Worm (Caenorhabditis elegans) whole organism, late embryonic: ENCODE results near the gene M02D8.6.

Source experiments
- C38D4.7 ChIP-seq: fragments of 200-800 bp; sonication (Bioruptor generic); optimal IDR thresholded peaks from 2 replicates; lab custom pipeline; 2018; ENCODE audit warnings: mild to moderate bottlenecking, missing genetic modification characterization, moderate library complexity, missing compliant biosample characterization
- F13H6.1 ChIP-seq: sonication (generic microtip); optimal IDR thresholded peaks from 2 replicates; lab custom pipeline; 2016; ENCODE audit warnings: missing genetic modification characterization, missing compliant biosample characterization
- K09A11.1 ChIP-seq: sonication (generic microtip); optimal IDR thresholded peaks from 2 replicates; lab custom pipeline; 2017; ENCODE audit warnings: antibody characterized with exemption, mild to moderate bottlenecking, missing genetic modification characterization, missing compliant biosample characterization; ENCODE audit not compliant: insufficient read depth
- T23F11.4 ChIP-seq: fragments of 200-800 bp; sonication (Bioruptor generic); optimal IDR thresholded peaks from 2 replicates; lab custom pipeline; 2018; ENCODE audit warnings: mild to moderate bottlenecking, missing genetic modification characterization, missing compliant biosample characterization
- Y22D7AL.16 ChIP-seq: sonication (generic microtip); optimal IDR thresholded peaks from 2 replicates; lab custom pipeline; 2016; ENCODE audit warnings: missing genetic modification characterization, missing compliant biosample characterization
- ahr-1 ChIP-seq: sonication (generic microtip); optimal IDR thresholded peaks from 2 replicates; lab custom pipeline; 2016; ENCODE audit warnings: missing genetic modification characterization, missing compliant biosample characterization
- ceh-14 ChIP-seq: sonication (generic microtip); optimal IDR thresholded peaks from 2 replicates; lab custom pipeline; 2016; ENCODE audit warnings: missing genotype, missing genetic modification characterization, missing compliant biosample characterization
- ceh-2 ChIP-seq: sonication (generic microtip); optimal IDR thresholded peaks from 2 replicates; lab custom pipeline; 2016; ENCODE audit warnings: missing genotype, missing genetic modification characterization, missing compliant biosample characterization
- ceh-22 ChIP-seq: sonication (generic microtip); optimal IDR thresholded peaks from 2 replicates; lab custom pipeline; 2017; ENCODE audit warnings: missing biosample characterization, missing genetic modification characterization
- ceh-24 ChIP-seq: sonication (generic microtip); optimal IDR thresholded peaks from 2 replicates; lab custom pipeline; 2016; ENCODE audit warnings: mild to moderate bottlenecking, missing genetic modification characterization, missing compliant biosample characterization
- ceh-34 ChIP-seq: sonication (generic microtip); optimal IDR thresholded peaks from 2 replicates; lab custom pipeline; 2016; ENCODE audit warnings: mild to moderate bottlenecking, missing genetic modification characterization, missing compliant biosample characterization
- ceh-45 ChIP-seq: fragments of 200-800 bp; sonication (Bioruptor generic); IDR thresholded peaks from 2 replicates; pipeline ENCODE4 v1.3.6; 2022; ENCODE audit warnings: missing genetic modification reagents, missing genetic modification characterization, missing compliant biosample characterization
- ceh-48 ChIP-seq: sonication (generic microtip); optimal IDR thresholded peaks from 2 replicates; lab custom pipeline; 2016; ENCODE audit warnings: missing genetic modification characterization, inconsistent platforms, missing compliant biosample characterization
- dmd-4 ChIP-seq: sonication (generic microtip); optimal IDR thresholded peaks from 2 replicates; lab custom pipeline; 2016; ENCODE audit warnings: borderline replicate concordance, missing genetic modification characterization, missing compliant biosample characterization
- dve-1 ChIP-seq: sonication (generic microtip); optimal IDR thresholded peaks from 2 replicates; lab custom pipeline; 2017; ENCODE audit warnings: antibody characterized with exemption, mild to moderate bottlenecking, missing genetic modification characterization, missing compliant biosample characterization
- elt-2 ChIP-seq: sonication (generic microtip); optimal IDR thresholded peaks from 2 replicates; lab custom pipeline; 2016; ENCODE audit warnings: missing genetic modification reagents, missing genetic modification characterization, missing compliant biosample characterization
- elt-4 ChIP-seq: sonication (generic microtip); optimal IDR thresholded peaks from 2 replicates; lab custom pipeline; 2016; ENCODE audit warnings: missing genetic modification characterization, missing compliant biosample characterization
- ets-4 ChIP-seq: sonication (generic microtip); optimal IDR thresholded peaks from 2 replicates; lab custom pipeline; 2016; ENCODE audit warnings: missing genetic modification characterization, missing compliant biosample characterization
- fax-1 ChIP-seq: sonication (generic microtip); optimal IDR thresholded peaks from 2 replicates; lab custom pipeline; 2016; ENCODE audit warnings: missing genotype, missing genetic modification characterization, missing compliant biosample characterization
- fkh-10 ChIP-seq: fragments of 150-350 bp; optimal IDR thresholded peaks from 2 replicates; lab custom pipeline; 2014; ENCODE audit warnings: missing biosample characterization, missing genetic modification reagents, missing genetic modification characterization
- fkh-6 ChIP-seq: sonication (generic microtip); optimal IDR thresholded peaks from 2 replicates; lab custom pipeline; 2016; ENCODE audit warnings: missing genetic modification characterization, missing compliant biosample characterization
- gmeb-2 ChIP-seq: sonication (generic microtip); optimal IDR thresholded peaks from 2 replicates; lab custom pipeline; 2016; ENCODE audit warnings: missing genetic modification characterization, inconsistent platforms, missing compliant biosample characterization
- hlh-8 ChIP-seq: sonication (generic microtip); optimal IDR thresholded peaks from 2 replicates; lab custom pipeline; 2016; ENCODE audit warnings: missing genotype, missing genetic modification characterization, missing compliant biosample characterization
- lim-6 ChIP-seq: sonication (generic microtip); optimal IDR thresholded peaks from 2 replicates; lab custom pipeline; 2016; ENCODE audit warnings: missing genetic modification characterization, missing compliant biosample characterization
- lin-11 ChIP-seq: fragments of 200-800 bp; sonication (Bioruptor generic); optimal IDR thresholded peaks from 2 replicates; lab custom pipeline; 2018; ENCODE audit warnings: mild to moderate bottlenecking, missing genetic modification characterization, missing compliant biosample characterization
- nfya-1 ChIP-seq: sonication (generic microtip); optimal IDR thresholded peaks from 2 replicates; lab custom pipeline; 2017; ENCODE audit warnings: missing genetic modification characterization, mild to moderate bottlenecking, missing compliant biosample characterization, antibody characterized with exemption, moderate library complexity
- nhr-11 ChIP-seq: fragments of 150-350 bp; optimal IDR thresholded peaks from 2 replicates; lab custom pipeline; 2014; ENCODE audit warnings: missing biosample characterization, missing genetic modification characterization
- nhr-232 ChIP-seq: sonication (generic microtip); optimal IDR thresholded peaks from 2 replicates; lab custom pipeline; 2016; ENCODE audit warnings: missing genetic modification characterization, missing compliant biosample characterization
- npax-4 ChIP-seq: sonication (generic microtip); optimal IDR thresholded peaks from 2 replicates; lab custom pipeline; 2016; ENCODE audit warnings: missing genetic modification characterization, missing compliant biosample characterization
- odd-2 ChIP-seq: sonication (generic microtip); optimal IDR thresholded peaks from 2 replicates; lab custom pipeline; 2017; ENCODE audit warnings: antibody characterized with exemption, mild to moderate bottlenecking, missing genetic modification characterization, missing compliant biosample characterization
- pat-9 ChIP-seq: fragments of 200-800 bp; sonication (Bioruptor generic); optimal IDR thresholded peaks from 2 replicates; lab custom pipeline; 2018; ENCODE audit warnings: mild to moderate bottlenecking, missing genetic modification characterization, moderate library complexity, missing compliant biosample characterization
- pha-2 ChIP-seq: sonication (generic microtip); optimal IDR thresholded peaks from 2 replicates; lab custom pipeline; 2017; ENCODE audit warnings: mild to moderate bottlenecking, missing genetic modification characterization, missing compliant biosample characterization
- pqm-1 ChIP-seq: sonication (generic microtip); optimal IDR thresholded peaks from 2 replicates; lab custom pipeline; 2016; ENCODE audit warnings: missing genetic modification characterization, missing compliant biosample characterization
- pros-1 ChIP-seq: fragments of 150-350 bp; optimal IDR thresholded peaks from 2 replicates; lab custom pipeline; 2014; ENCODE audit warnings: missing biosample characterization, missing genetic modification reagents, missing genetic modification characterization
- tbx-2 ChIP-seq: sonication (generic microtip); optimal IDR thresholded peaks from 2 replicates; lab custom pipeline; 2016; ENCODE audit warnings: missing genetic modification characterization, missing compliant biosample characterization
- unc-3 ChIP-seq, 2 experiments: fragments of 200-800 bp in 1 of 2; sonication (Bioruptor generic) in 1 of 2; sonication (generic microtip) in 1 of 2; conservative IDR thresholded peaks in 1 of 2; optimal IDR thresholded peaks in 1 of 2; 2 replicates each; pipeline versions ENCODE4 v1.3.6 to Lab custom; 2016 to 2022; ENCODE audit warnings: missing compliant biosample characterization in 2 of 2, missing genetic modification characterization in 2 of 2, missing genetic modification reagents in 1 of 2
- ztf-16 ChIP-seq: sonication (generic microtip); optimal IDR thresholded peaks from 2 replicates; lab custom pipeline; 2017; ENCODE audit warnings: missing genetic modification characterization, missing compliant biosample characterization

The M02D8.6 gene

DNA sequence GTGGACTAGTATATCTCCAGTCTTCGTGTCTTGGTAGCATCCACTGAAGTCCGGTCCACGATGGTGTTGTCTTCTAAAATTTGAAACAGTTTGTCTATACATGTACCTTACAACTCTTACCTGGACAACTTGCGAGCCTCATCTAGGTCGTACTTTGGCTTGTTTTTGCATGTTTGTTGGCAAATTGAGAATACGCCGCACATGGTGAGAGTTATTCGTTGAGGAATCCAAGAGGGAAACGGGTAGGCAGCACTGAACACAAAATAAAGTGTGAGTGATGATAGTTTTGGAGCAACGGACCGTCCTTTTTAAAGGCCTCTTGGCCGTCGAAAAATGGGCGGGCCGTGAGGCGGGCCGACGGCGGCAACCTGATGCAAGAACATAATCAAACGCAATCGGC is 18.9 kb upstream of the M02D8.6 start, which contains the start of gene asns-2:
asns-2 (minus strand) TSS at position 282 of the 400 bp plus-strand sequence.
- no peak for TF ChIP-seq Y22D7AL.16 (tag; lab: Kevin White, UChicago)
- TF ChIP-seq pat-9: no peak
- no peak for TF ChIP-seq nhr-232
- TF ChIP-seq ztf-16 (tag; lab: Kevin White, UChicago): no peak
- no peak for TF ChIP-seq ceh-34 (tag; lab: Kevin White, UChicago)
- no peak for TF ChIP-seq dve-1 (tag; lab: Kevin White, UChicago)
- no peak for TF ChIP-seq gmeb-2 (tag; lab: Kevin White, UChicago)
- no peak for TF ChIP-seq ceh-45 (GFP tag; lab: Robert Waterston, UW)
- no peak for TF ChIP-seq nhr-11 (tag; lab: Kevin White, UChicago)
- TF ChIP-seq nfya-1 (tag; lab: Kevin White, UChicago): no peak
- TF ChIP-seq pha-2 (tag; lab: Kevin White, UChicago): no peak
- no peak for TF ChIP-seq ahr-1 (tag; lab: Kevin White, UChicago)
- TF ChIP-seq elt-2: no peak
- TF ChIP-seq tbx-2: no peak
- TF ChIP-seq ceh-24 (tag; lab: Kevin White, UChicago): no peak
- no peak for TF ChIP-seq dmd-4 (tag; lab: Kevin White, UChicago)
- no peak for TF ChIP-seq fkh-10 (GFP tag; lab: Kevin White, UChicago)
- no peak for TF ChIP-seq C38D4.7

DNA sequence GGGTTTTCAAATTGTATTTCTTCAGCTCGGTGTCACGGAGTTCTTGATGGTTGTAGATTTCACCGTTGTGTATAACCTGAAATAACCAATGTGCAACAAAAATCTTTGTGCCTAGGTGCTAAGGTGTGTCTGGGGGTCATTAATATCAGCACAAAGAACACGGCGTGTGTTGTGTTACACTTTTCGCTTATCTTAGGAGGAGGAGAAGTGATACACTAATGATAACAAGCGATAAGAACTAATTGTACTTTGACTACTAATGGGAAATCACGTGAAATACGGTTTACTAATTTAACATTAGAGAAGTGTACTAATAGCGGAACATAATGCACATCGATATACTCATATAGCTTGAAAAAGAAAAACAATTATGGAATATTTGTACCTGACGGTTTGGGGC is 18.5 kb upstream of the M02D8.6 start:
- TF ChIP-seq elt-2 (peak; percentile 95), ceh-48 (tag; lab: Kevin White, UChicago) (no peak)

DNA sequence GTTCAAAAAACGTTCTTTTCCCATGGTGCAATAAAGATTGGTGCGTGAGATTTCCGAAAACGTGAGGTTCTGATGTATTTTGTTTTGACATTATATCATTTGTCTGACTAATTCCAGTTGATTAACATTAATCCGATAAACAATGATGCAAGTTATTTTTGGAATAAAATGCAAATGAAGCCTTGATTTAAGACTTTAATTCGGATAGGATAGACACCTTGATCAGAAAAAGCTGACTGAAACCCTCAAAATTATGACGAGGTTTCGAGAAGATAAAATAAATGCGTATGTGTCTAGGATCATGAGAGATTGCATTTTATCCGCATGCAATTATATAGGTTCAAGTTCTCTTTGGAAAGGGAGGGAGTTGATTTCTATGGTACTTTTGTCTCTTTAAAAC is 13.8 kb upstream of the M02D8.6 start:
- TF ChIP-seq lim-6: no peak
- no peak for TF ChIP-seq ceh-14 (tag; lab: Kevin White, UChicago)
- TF ChIP-seq unc-3 (GFP tag; conservative IDR thresholded peaks at IDR 0.05; lab: Robert Waterston, UW): no peak
- no peak for TF ChIP-seq unc-3 (tag; optimal IDR thresholded peaks at IDR 0.05; lab: Kevin White, UChicago)
- no peak for TF ChIP-seq hlh-8
- no peak for TF ChIP-seq fax-1
- no peak for TF ChIP-seq pqm-1 (tag; lab: Kevin White, UChicago)
- no peak for TF ChIP-seq F13H6.1 (tag; lab: Kevin White, UChicago)
- no peak for TF ChIP-seq npax-4 (tag; lab: Kevin White, UChicago)
- no peak for TF ChIP-seq lin-11 (tag; lab: Kevin White, UChicago)
- TF ChIP-seq fkh-6 (tag; lab: Kevin White, UChicago): no peak
- TF ChIP-seq elt-4 (tag; lab: Kevin White, UChicago): no peak
- no peak for TF ChIP-seq Y22D7AL.16 (tag; lab: Kevin White, UChicago)
- no peak for TF ChIP-seq T23F11.4 (GFP tag; lab: Kevin White, UChicago)
- no peak for TF ChIP-seq ceh-22 (tag; lab: Kevin White, UChicago)
- no peak for TF ChIP-seq K09A11.1
- no peak for TF ChIP-seq nhr-11 (tag; lab: Kevin White, UChicago)
- no peak for TF ChIP-seq ets-4 (tag; lab: Kevin White, UChicago)
- no peak for TF ChIP-seq pros-1 (tag; lab: Kevin White, UChicago)
- TF ChIP-seq odd-2 (tag; lab: Kevin White, UChicago): no peak

DNA sequence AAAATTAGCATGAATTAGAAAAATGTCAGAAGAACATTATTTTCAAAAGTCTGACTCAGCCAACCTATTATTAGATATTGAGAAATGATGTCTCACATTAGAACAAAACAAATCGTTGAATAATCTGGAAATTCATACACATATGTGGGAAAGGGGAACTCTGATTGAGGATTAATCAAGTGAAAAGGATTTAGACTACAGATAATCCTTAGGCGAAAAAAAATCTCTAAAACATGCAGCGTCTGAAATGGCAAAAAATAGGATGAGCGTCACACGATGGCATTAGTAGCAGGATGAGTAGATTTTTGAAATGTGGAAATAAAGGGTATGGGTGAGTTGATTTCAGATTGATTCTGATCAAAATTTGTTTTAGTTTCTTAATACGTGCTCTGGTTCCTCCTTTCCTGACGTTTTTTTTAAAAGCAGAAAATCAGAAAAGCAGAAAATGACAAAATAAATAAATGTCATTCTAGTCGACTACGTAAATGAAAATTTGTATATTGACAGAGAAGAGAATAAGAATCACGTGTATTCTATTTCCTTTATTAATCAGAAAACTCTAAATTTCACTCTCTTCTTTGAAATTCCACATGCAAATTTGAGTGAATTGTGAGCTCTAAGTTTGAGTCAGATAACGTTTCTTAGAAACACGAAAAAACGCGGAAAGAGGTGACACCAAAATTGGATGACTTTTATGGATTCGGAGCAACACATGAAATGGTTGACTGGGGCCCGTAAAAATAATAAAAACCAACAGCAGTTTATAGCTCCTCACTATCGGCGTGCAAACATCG is 12.7 kb upstream of the M02D8.6 start:
- TF ChIP-seq ceh-2: no peak
- no peak for TF ChIP-seq fax-1
- TF ChIP-seq ceh-45 (GFP tag; lab: Robert Waterston, UW): no peak
